Worm (Caenorhabditis elegans): ENCODE measurements around the gene ceh-24.

DNA sequence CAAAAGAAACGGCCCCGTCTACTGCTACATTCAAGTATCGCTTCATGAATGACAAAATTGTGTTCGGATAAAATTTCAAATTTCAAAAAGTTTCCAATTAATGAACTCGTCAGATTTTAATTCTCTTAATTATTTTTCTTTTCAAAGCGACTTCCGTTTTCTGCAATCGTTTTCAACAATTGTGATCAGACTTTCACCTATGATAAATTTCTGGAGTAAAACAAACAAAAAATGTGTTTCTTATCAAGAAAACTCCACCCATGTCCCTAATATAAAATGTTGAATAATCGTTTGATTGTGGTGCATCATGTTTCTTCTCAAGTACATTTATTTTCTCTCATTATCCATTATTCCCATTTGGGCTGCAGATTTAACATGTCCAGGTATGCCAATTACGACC, 41.8 kb upstream of the ceh-24 start, which contains the start of gene F20G2.5:
- no peak for TF ChIP-seq unc-86 (tag; optimal IDR thresholded peaks at IDR 0.05)
- TF ChIP-seq ztf-16 (tag; optimal IDR thresholded peaks at IDR 0.05): no peak
- no peak for TF ChIP-seq fkh-10 (GFP tag; optimal IDR thresholded peaks at IDR 0.05)
- no peak for TF ChIP-seq madf-2 (tag; optimal IDR thresholded peaks at IDR 0.05)
- TF ChIP-seq lin-11 (tag; optimal IDR thresholded peaks at IDR 0.05): no peak
- TF ChIP-seq nhr-11 (tag; optimal IDR thresholded peaks at IDR 0.05): no peak
- TF ChIP-seq unc-55 (GFP tag; optimal IDR thresholded peaks at IDR 0.05): no peak

Data from whole organism, late embryonic.